Worm (Caenorhabditis elegans) whole organism, late embryonic: ENCODE measurements around the gene F08F8.10.

Experiments
- C08G9.2 ChIP-seq: sonication (generic microtip); optimal IDR thresholded peaks from 2 replicates; lab custom pipeline; 2016; ENCODE audit warnings: mild to moderate bottlenecking, missing genetic modification characterization, moderate library complexity, missing compliant biosample characterization
- C38D4.7 ChIP-seq: fragments of 200-800 bp; sonication (Bioruptor generic); optimal IDR thresholded peaks from 2 replicates; lab custom pipeline; 2018; ENCODE audit warnings: mild to moderate bottlenecking, missing genetic modification characterization, moderate library complexity, missing compliant biosample characterization
- F13H6.1 ChIP-seq: sonication (generic microtip); optimal IDR thresholded peaks from 2 replicates; lab custom pipeline; 2016; ENCODE audit warnings: missing genetic modification characterization, missing compliant biosample characterization
- K09A11.1 ChIP-seq: sonication (generic microtip); optimal IDR thresholded peaks from 2 replicates; lab custom pipeline; 2017; ENCODE audit warnings: antibody characterized with exemption, mild to moderate bottlenecking, missing genetic modification characterization, missing compliant biosample characterization; ENCODE audit not compliant: insufficient read depth
- ama-1 ChIP-seq: fragments of 150-350 bp; optimal IDR thresholded peaks from 2 replicates; lab custom pipeline; 2014
- ceh-18 ChIP-seq: sonication (generic microtip); optimal IDR thresholded peaks from 2 replicates; lab custom pipeline; 2016; ENCODE audit warnings: missing genetic modification characterization, missing compliant biosample characterization
- ceh-19 ChIP-seq: fragments of 200-800 bp; sonication (Bioruptor generic); optimal IDR thresholded peaks from 2 replicates; lab custom pipeline; 2018; ENCODE audit warnings: mild to moderate bottlenecking, missing genetic modification characterization, missing compliant biosample characterization
- ceh-22 ChIP-seq: sonication (generic microtip); optimal IDR thresholded peaks from 2 replicates; lab custom pipeline; 2017; ENCODE audit warnings: missing biosample characterization, missing genetic modification characterization
- ceh-31 ChIP-seq: sonication (generic microtip); optimal IDR thresholded peaks from 2 replicates; lab custom pipeline; 2016; ENCODE audit warnings: missing genetic modification characterization, missing compliant biosample characterization
- ceh-34 ChIP-seq: sonication (generic microtip); optimal IDR thresholded peaks from 2 replicates; lab custom pipeline; 2016; ENCODE audit warnings: mild to moderate bottlenecking, missing genetic modification characterization, missing compliant biosample characterization
- ceh-45 ChIP-seq: fragments of 200-800 bp; sonication (Bioruptor generic); IDR thresholded peaks from 2 replicates; pipeline ENCODE4 v1.3.6; 2022; ENCODE audit warnings: missing genetic modification reagents, missing genetic modification characterization, missing compliant biosample characterization
- ceh-48 ChIP-seq: sonication (generic microtip); optimal IDR thresholded peaks from 2 replicates; lab custom pipeline; 2016; ENCODE audit warnings: missing genetic modification characterization, inconsistent platforms, missing compliant biosample characterization
- ceh-6 ChIP-seq: fragments of 200-800 bp; sonication (Bioruptor generic); optimal IDR thresholded peaks from 2 replicates; lab custom pipeline; 2018; ENCODE audit warnings: mild to moderate bottlenecking, missing genetic modification characterization, missing compliant biosample characterization
- che-1 ChIP-seq: sonication (generic microtip); optimal IDR thresholded peaks from 2 replicates; lab custom pipeline; 2016; ENCODE audit warnings: mild to moderate bottlenecking, missing genetic modification characterization, missing compliant biosample characterization
- dmd-4 ChIP-seq: sonication (generic microtip); optimal IDR thresholded peaks from 2 replicates; lab custom pipeline; 2016; ENCODE audit warnings: borderline replicate concordance, missing genetic modification characterization, missing compliant biosample characterization
- dve-1 ChIP-seq: sonication (generic microtip); optimal IDR thresholded peaks from 2 replicates; lab custom pipeline; 2017; ENCODE audit warnings: antibody characterized with exemption, mild to moderate bottlenecking, missing genetic modification characterization, missing compliant biosample characterization
- elt-2 ChIP-seq: sonication (generic microtip); optimal IDR thresholded peaks from 2 replicates; lab custom pipeline; 2016; ENCODE audit warnings: missing genetic modification reagents, missing genetic modification characterization, missing compliant biosample characterization
- elt-4 ChIP-seq: sonication (generic microtip); optimal IDR thresholded peaks from 2 replicates; lab custom pipeline; 2016; ENCODE audit warnings: missing genetic modification characterization, missing compliant biosample characterization
- fax-1 ChIP-seq: sonication (generic microtip); optimal IDR thresholded peaks from 2 replicates; lab custom pipeline; 2016; ENCODE audit warnings: missing genotype, missing genetic modification characterization, missing compliant biosample characterization
- fkh-6 ChIP-seq: sonication (generic microtip); optimal IDR thresholded peaks from 2 replicates; lab custom pipeline; 2016; ENCODE audit warnings: missing genetic modification characterization, missing compliant biosample characterization
- hlh-13 ChIP-seq: fragments of 200-800 bp; sonication (Bioruptor generic); optimal IDR thresholded peaks from 2 replicates; lab custom pipeline; 2018; ENCODE audit warnings: mild to moderate bottlenecking, missing genetic modification characterization, missing compliant biosample characterization
- hlh-30 ChIP-seq: sonication (generic microtip); optimal IDR thresholded peaks from 2 replicates; lab custom pipeline; 2017; ENCODE audit warnings: antibody characterized with exemption, missing genetic modification characterization, missing compliant biosample characterization; ENCODE audit not compliant: insufficient read depth
- hlh-6 ChIP-seq: sonication (generic microtip); optimal IDR thresholded peaks from 2 replicates; lab custom pipeline; 2016; ENCODE audit warnings: missing genotype, missing genetic modification characterization, missing compliant biosample characterization
- hlh-8 ChIP-seq: sonication (generic microtip); optimal IDR thresholded peaks from 2 replicates; lab custom pipeline; 2016; ENCODE audit warnings: missing genotype, missing genetic modification characterization, missing compliant biosample characterization
- lim-6 ChIP-seq: sonication (generic microtip); optimal IDR thresholded peaks from 2 replicates; lab custom pipeline; 2016; ENCODE audit warnings: missing genetic modification characterization, missing compliant biosample characterization
- mec-3 ChIP-seq: sonication (generic microtip); optimal IDR thresholded peaks from 2 replicates; lab custom pipeline; 2016; ENCODE audit warnings: borderline replicate concordance, missing genetic modification characterization, missing compliant biosample characterization
- nfya-1 ChIP-seq: sonication (generic microtip); optimal IDR thresholded peaks from 2 replicates; lab custom pipeline; 2017; ENCODE audit warnings: missing genetic modification characterization, mild to moderate bottlenecking, missing compliant biosample characterization, antibody characterized with exemption, moderate library complexity
- nhr-232 ChIP-seq: sonication (generic microtip); optimal IDR thresholded peaks from 2 replicates; lab custom pipeline; 2016; ENCODE audit warnings: missing genetic modification characterization, missing compliant biosample characterization
- npax-4 ChIP-seq: sonication (generic microtip); optimal IDR thresholded peaks from 2 replicates; lab custom pipeline; 2016; ENCODE audit warnings: missing genetic modification characterization, missing compliant biosample characterization
- pat-9 ChIP-seq: fragments of 200-800 bp; sonication (Bioruptor generic); optimal IDR thresholded peaks from 2 replicates; lab custom pipeline; 2018; ENCODE audit warnings: mild to moderate bottlenecking, missing genetic modification characterization, moderate library complexity, missing compliant biosample characterization
- pha-2 ChIP-seq: sonication (generic microtip); optimal IDR thresholded peaks from 2 replicates; lab custom pipeline; 2017; ENCODE audit warnings: mild to moderate bottlenecking, missing genetic modification characterization, missing compliant biosample characterization
- pha-4 ChIP-seq: fragments of 150-350 bp; optimal IDR thresholded peaks from 2 replicates; lab custom pipeline; 2018; ENCODE audit warnings: missing biosample characterization, missing genetic modification reagents, missing genetic modification characterization
- pqm-1 ChIP-seq: sonication (generic microtip); optimal IDR thresholded peaks from 2 replicates; lab custom pipeline; 2016; ENCODE audit warnings: missing genetic modification characterization, missing compliant biosample characterization
- pros-1 ChIP-seq: fragments of 150-350 bp; optimal IDR thresholded peaks from 2 replicates; lab custom pipeline; 2014; ENCODE audit warnings: missing biosample characterization, missing genetic modification reagents, missing genetic modification characterization
- ref-2 ChIP-seq: sonication (generic microtip); optimal IDR thresholded peaks from 2 replicates; lab custom pipeline; 2016; ENCODE audit warnings: missing genetic modification characterization, missing compliant biosample characterization
- rnt-1 ChIP-seq: sonication (generic microtip); optimal IDR thresholded peaks from 2 replicates; lab custom pipeline; 2016; ENCODE audit warnings: missing genetic modification characterization, missing compliant biosample characterization
- sdc-2 ChIP-seq: sonication (generic microtip); optimal IDR thresholded peaks from 2 replicates; lab custom pipeline; 2016; ENCODE audit warnings: missing genotype, missing genetic modification characterization, missing compliant biosample characterization
- sox-4 ChIP-seq: sonication (generic microtip); optimal IDR thresholded peaks from 2 replicates; lab custom pipeline; 2017; ENCODE audit warnings: mild to moderate bottlenecking, missing genetic modification characterization, inconsistent platforms, missing compliant biosample characterization
- tbx-2 ChIP-seq: sonication (generic microtip); optimal IDR thresholded peaks from 2 replicates; lab custom pipeline; 2016; ENCODE audit warnings: missing genetic modification characterization, missing compliant biosample characterization
- tbx-7 ChIP-seq: sonication (generic microtip); optimal IDR thresholded peaks from 2 replicates; lab custom pipeline; 2016; ENCODE audit warnings: missing genotype, missing genetic modification characterization, missing compliant biosample characterization
- ttx-3 ChIP-seq: sonication (generic microtip); optimal IDR thresholded peaks from 2 replicates; lab custom pipeline; 2016; ENCODE audit warnings: missing genetic modification reagents, missing genetic modification characterization, missing compliant biosample characterization
- unc-42 ChIP-seq: sonication (generic microtip); optimal IDR thresholded peaks from 2 replicates; lab custom pipeline; 2016; ENCODE audit warnings: missing genotype, missing genetic modification characterization, missing compliant biosample characterization
- unc-55 ChIP-seq: sonication (generic microtip); optimal IDR thresholded peaks from 2 replicates; lab custom pipeline; 2017; ENCODE audit warnings: missing biosample characterization, missing genetic modification reagents, missing genetic modification characterization
- unc-86 ChIP-seq: sonication (generic microtip); optimal IDR thresholded peaks from 2 replicates; lab custom pipeline; 2016; ENCODE audit warnings: missing genetic modification characterization, missing compliant biosample characterization
- zip-5 ChIP-seq: sonication (generic microtip); optimal IDR thresholded peaks from 2 replicates; lab custom pipeline; 2016; ENCODE audit warnings: missing genetic modification characterization, missing compliant biosample characterization

The F08F8.10 gene

ce11 chrIII:7335220-7335619, 22.0 kb downstream of the F08F8.10 start, which contains the start of gene F56C9.10:
TSS of gene F56C9.10 (minus strand) at chrIII:7335316.
- TF ChIP-seq tbx-7 (tag; lab: Kevin White, UChicago) (no peak), F13H6.1 (tag; lab: Kevin White, UChicago) (no peak), pat-9 (tag; lab: Kevin White, UChicago) (no peak), dmd-4 (no peak), unc-86 (tag; lab: Kevin White, UChicago) (no peak), unc-42 (tag; lab: Kevin White, UChicago) (no peak), pros-1 (tag; lab: Kevin White, UChicago) (peak; percentile 54), hlh-6 (tag; lab: Kevin White, UChicago) (no peak), hlh-13 (no peak), fkh-6 (tag; lab: Kevin White, UChicago) (no peak), ref-2 (peak; percentile 37), npax-4 (tag; lab: Kevin White, UChicago) (no peak), zip-5 (tag; lab: Kevin White, UChicago) (no peak), pha-2 (tag; lab: Kevin White, UChicago) (no peak), ceh-48 (tag; lab: Kevin White, UChicago) (peak; percentile 9), C08G9.2 (tag; lab: Kevin White, UChicago) (no peak), elt-2 (tag; lab: Kevin White, UChicago) (no peak), nfya-1 (peak; percentile 76), pqm-1 (tag; lab: Kevin White, UChicago) (no peak), ceh-45 (GFP tag; lab: Robert Waterston, UW) (no peak), nhr-232 (tag; lab: Kevin White, UChicago) (no peak), ceh-22 (tag; lab: Kevin White, UChicago) (no peak), che-1 (no peak), ceh-31 (tag; lab: Kevin White, UChicago) (peak; percentile 56), fax-1 (tag; lab: Kevin White, UChicago) (no peak), pha-4 (tag; lab: Kevin White, UChicago) (no peak), hlh-30 (tag; lab: Kevin White, UChicago) (peak; percentile 99), ceh-6 (GFP tag; lab: Kevin White, UChicago) (no peak), hlh-8 (tag; lab: Kevin White, UChicago) (peak; percentile 51), sdc-2 (tag; lab: Kevin White, UChicago) (peak; percentile 2), lim-6 (tag; lab: Kevin White, UChicago) (no peak), rnt-1 (peak; percentile 32), mec-3 (tag; lab: Kevin White, UChicago) (no peak), unc-55 (peak; percentile 89), dve-1 (tag; lab: Kevin White, UChicago) (no peak), ama-1 (no peak), ceh-18 (tag; lab: Kevin White, UChicago) (peak; percentile 93), tbx-2 (tag; lab: Kevin White, UChicago) (peak; percentile 57)

- TF ChIP-seq C38D4.7 (GFP tag; lab: Kevin White, UChicago), result no peak
- TF ChIP-seq ceh-19, result no peak
- no peak for TF ChIP-seq K09A11.1
- no peak for TF ChIP-seq npax-4 (tag; lab: Kevin White, UChicago)
- TF ChIP-seq fax-1 (tag; lab: Kevin White, UChicago), result no peak
- no peak for TF ChIP-seq tbx-2 (tag; lab: Kevin White, UChicago)
- TF ChIP-seq hlh-6 (tag; lab: Kevin White, UChicago), result no peak
- no peak for TF ChIP-seq sdc-2 (tag; lab: Kevin White, UChicago)
- no peak for TF ChIP-seq unc-42 (tag; lab: Kevin White, UChicago)
- TF ChIP-seq sox-4, result no peak
- TF ChIP-seq ttx-3 (tag; lab: Kevin White, UChicago), result no peak
- TF ChIP-seq unc-55, result no peak
- no peak for TF ChIP-seq ceh-34 (tag; lab: Kevin White, UChicago)
- no peak for TF ChIP-seq pha-4 (tag; lab: Kevin White, UChicago)
- no peak for TF ChIP-seq elt-4 (tag; lab: Kevin White, UChicago)
- no peak for TF ChIP-seq pat-9 (tag; lab: Kevin White, UChicago)
These were observed 25.5 kb downstream of the F08F8.10 start for ce11 chrIII:7331671-7332070.
